Fruit fly (Drosophila melanogaster) Kc167 (cell line): ENCODE data around the gene Ntf-2.

Source experiments
- Myc ChIP-seq: fragments of >200 bp; optimal IDR thresholded peaks from 2 replicates; lab custom pipeline; 2017; ENCODE audit warnings: missing external identifiers
- Sin3A ChIP-seq: fragments of >200 bp; optimal IDR thresholded peaks from 2 replicates; lab custom pipeline; 2018; ENCODE audit warnings: missing external identifiers

dm6 chrX:21060579-21060978 is 25.3 kb downstream of the Ntf-2 start:
- TF ChIP-seq Sin3A (lab: Kevin White, UChicago) = no peak
- TF ChIP-seq Myc (lab: Kevin White, UChicago) = no peak
